Fruit fly (Drosophila melanogaster): ENCODE data around the gene Tgs1.
A peak's percentile ranks its signal among the peaks of the same experiment; 100 is the strongest.

Tgs1 gene

dm6 chr3R:18232187-18232586 is 23.1 kb upstream of the Tgs1 start:
- TF ChIP-seq Lpt (GFP tag; optimal IDR thresholded peaks at IDR 0.05) (no peak), CG4318 (GFP tag; optimal IDR thresholded peaks at IDR 0.05) (no peak), Hr4 (GFP tag; optimal IDR thresholded peaks at IDR 0.05) (no peak), vri (GFP tag; optimal IDR thresholded peaks at IDR 0.05) (no peak), Met (GFP tag; optimal IDR thresholded peaks at IDR 0.05) (no peak), CG10669 (GFP tag; optimal IDR thresholded peaks at IDR 0.05) (no peak), Eip78C (GFP tag) (no peak), esn (GFP tag; optimal IDR thresholded peaks at IDR 0.05) (no peak), CG6854 (GFP tag; optimal IDR thresholded peaks at IDR 0.05) (no peak), CG6163 (GFP tag; IDR thresholded peaks at IDR 0.05) (no peak), eg (GFP tag; IDR thresholded peaks at IDR 0.05) (no peak), CG11762 (GFP tag; optimal IDR thresholded peaks at IDR 0.05; ENCODE audit: insufficient read depth) (no peak), Sox14 (GFP tag; optimal IDR thresholded peaks at IDR 0.05) (no peak), Ets96B (tag; optimal IDR thresholded peaks at IDR 0.05) (no peak), CG7368 (GFP tag; optimal IDR thresholded peaks at IDR 0.05) (no peak), Sox102F (GFP tag; optimal IDR thresholded peaks at IDR 0.05) (no peak), Ets21C (GFP tag; optimal IDR thresholded peaks at IDR 0.05) (no peak), spab (GFP tag; optimal IDR thresholded peaks at IDR 0.05) (no peak), CG1621 (tag; optimal IDR thresholded peaks at IDR 0.05) (no peak), dsx (GFP tag; optimal IDR thresholded peaks at IDR 0.05; ENCODE audit: poor library complexity, severe bottlenecking) (no peak)

- TF ChIP-seq Hr38 (GFP tag; optimal IDR thresholded peaks at IDR 0.05) = no peak
- TF ChIP-seq CG32006 (GFP tag; optimal IDR thresholded peaks at IDR 0.05) = no peak
- TF ChIP-seq CG6808 (GFP tag; optimal IDR thresholded peaks at IDR 0.05) = no peak
- TF ChIP-seq esn (GFP tag; optimal IDR thresholded peaks at IDR 0.05) = no peak
- no peak for TF ChIP-seq CG6854 (GFP tag; optimal IDR thresholded peaks at IDR 0.05)
Measured at dm6 chr3R:18234699-18235257, 20.6 kb upstream of the Tgs1 start.

dm6 chr3R:18235879-18236278 is 19.5 kb upstream of the Tgs1 start, which contains the start of gene repo:
TSS of gene repo (plus strand) at chr3R:18236192.
- TF ChIP-seq Eip78C (GFP tag) (no peak), CG6163 (GFP tag; IDR thresholded peaks at IDR 0.05) (0 out of 3 replicates have a peak, but pooled peaks have one; percentile 7)

- TF ChIP-seq Ets96B (tag; optimal IDR thresholded peaks at IDR 0.05) (no peak), Blimp-1 (GFP tag; optimal IDR thresholded peaks at IDR 0.05) (peak; percentile 10), CG6854 (GFP tag; optimal IDR thresholded peaks at IDR 0.05) (peak; percentile 65), eg (GFP tag; IDR thresholded peaks at IDR 0.05) (0 out of 3 replicates have a peak, but pooled peaks have one; percentile 49), CG3919 (GFP tag; optimal IDR thresholded peaks at IDR 0.05) (peak; percentile 32), CG10631 (GFP tag; optimal IDR thresholded peaks at IDR 0.05) (peak; percentile 5), CG7368 (GFP tag; optimal IDR thresholded peaks at IDR 0.05) (no peak), fd85E (GFP tag; optimal IDR thresholded peaks at IDR 0.05) (no peak), achi (GFP tag; optimal IDR thresholded peaks at IDR 0.05) (peak; percentile 48), pdm3 (GFP tag; optimal IDR thresholded peaks at IDR 0.05) (no peak), Sox15 (GFP tag; optimal IDR thresholded peaks at IDR 0.05) (no peak), CG11762 (GFP tag; optimal IDR thresholded peaks at IDR 0.05; ENCODE audit: insufficient read depth) (no peak), Sox14 (GFP tag; optimal IDR thresholded peaks at IDR 0.05) (no peak), Eip78C (GFP tag) (peak; percentile 77), Hr38 (GFP tag; optimal IDR thresholded peaks at IDR 0.05) (no peak), cyc (GFP tag; optimal IDR thresholded peaks at IDR 0.05) (peak; percentile 3), svp (GFP tag) (peak; percentile 48), net (GFP tag; optimal IDR thresholded peaks at IDR 0.05) (no peak), CG8319 (GFP tag; optimal IDR thresholded peaks at IDR 0.05) (no peak), esn (GFP tag; optimal IDR thresholded peaks at IDR 0.05) (peak; percentile 64), CG3032 (tag; optimal IDR thresholded peaks at IDR 0.05) (no peak), Lpt (GFP tag; optimal IDR thresholded peaks at IDR 0.05) (no peak), Met (GFP tag; optimal IDR thresholded peaks at IDR 0.05) (no peak), CG8119 (GFP tag; IDR thresholded peaks at IDR 0.05) (peak; percentile 19; the same call in 1 of the 3 replicates), Sox102F (GFP tag; optimal IDR thresholded peaks at IDR 0.05) (no peak), fd59A (GFP tag; optimal IDR thresholded peaks at IDR 0.05) (no peak), CG31627 (GFP tag; optimal IDR thresholded peaks at IDR 0.05) (peak; percentile 0), Ets21C (GFP tag; optimal IDR thresholded peaks at IDR 0.05) (no peak), CG6276 (GFP tag; optimal IDR thresholded peaks at IDR 0.05) (no peak), CG32006 (GFP tag; optimal IDR thresholded peaks at IDR 0.05) (no peak), CG1621 (tag; optimal IDR thresholded peaks at IDR 0.05) (no peak), acj6 (GFP tag; optimal IDR thresholded peaks at IDR 0.05) (peak; percentile 6), CG8632 (GFP tag; optimal IDR thresholded peaks at IDR 0.05) (peak; percentile 18)
Measured at dm6 chr3R:18242089-18242955, 13.0 kb upstream of the Tgs1 start, which contains the start of the genes CG7156 and 14-3-3epsilon. TSS of gene CG7156 (minus strand) at chr3R:18242159. TSS of gene 14-3-3epsilon (plus strand) at chr3R:18242531.
